Fruit fly (Drosophila melanogaster) whole organism, embryonic: ENCODE data around the gene Eig71Ec.

Experiments
- CG18011 ChIP-seq: fragments of 200-800 bp; sonication (Bioruptor generic); optimal IDR thresholded peaks from 2 replicates; lab custom pipeline; 2017; ENCODE audit warnings: missing biosample characterization, missing genetic modification characterization, mild to moderate bottlenecking, moderate library complexity, missing genotype
- CG4424 ChIP-seq: fragments of 200-800 bp; sonication (Bioruptor generic); optimal IDR thresholded peaks from 3 replicates; lab custom pipeline; 2016; ENCODE audit warnings: missing biosample characterization, missing genetic modification characterization
- CG6689 ChIP-seq: fragments of 200-800 bp; sonication (Bioruptor generic); IDR thresholded peaks from 2 replicates; pipeline ENCODE4 v1.3.6; 2022; ENCODE audit warnings: missing biosample characterization, missing genetic modification characterization
- H15 ChIP-seq: fragments of 200-800 bp; sonication (Bioruptor generic); IDR thresholded peaks from 3 replicates; pipeline ENCODE4 v1.3.6; 2022; ENCODE audit warnings: missing biosample characterization, missing genetic modification characterization
- Jarid2 ChIP-seq: fragments of 200-800 bp; sonication (Bioruptor generic); optimal IDR thresholded peaks from 3 replicates; lab custom pipeline; 2017; ENCODE audit warnings: mild to moderate bottlenecking, missing biosample characterization, missing genetic modification reagents, missing genetic modification characterization
- Max ChIP-seq: fragments of 200-800 bp; sonication (Bioruptor generic); optimal IDR thresholded peaks from 2 replicates; lab custom pipeline; 2016; ENCODE audit warnings: missing biosample characterization, mild to moderate bottlenecking, missing genetic modification characterization
- Oaz ChIP-seq: fragments of 200-800 bp; sonication (Bioruptor generic); IDR thresholded peaks from 2 replicates; pipeline ENCODE4 v1.3.6; 2022; ENCODE audit warnings: missing biosample characterization, missing genetic modification characterization
- chn ChIP-seq: fragments of 200-800 bp; sonication (Bioruptor generic); optimal IDR thresholded peaks from 2 replicates; lab custom pipeline; 2016; ENCODE audit warnings: missing biosample characterization, missing genetic modification characterization
- cwo ChIP-seq: fragments of 200-800 bp; sonication (Bioruptor generic); optimal IDR thresholded peaks from 3 replicates; lab custom pipeline; 2017; ENCODE audit warnings: missing biosample characterization, missing genetic modification characterization, mild to moderate bottlenecking, moderate library complexity, missing genetic modification reagents
- pfk ChIP-seq: fragments of 200-800 bp; sonication (Bioruptor generic); optimal IDR thresholded peaks from 2 replicates; lab custom pipeline; 2018; ENCODE audit warnings: missing biosample characterization, mild to moderate bottlenecking, missing genetic modification characterization, moderate library complexity
- twi ChIP-seq: fragments of 200-800 bp; optimal IDR thresholded peaks from 2 replicates; lab custom pipeline; 2019; ENCODE audit warnings: missing biosample characterization, mild to moderate bottlenecking, missing genetic modification characterization, moderate library complexity

DNA sequence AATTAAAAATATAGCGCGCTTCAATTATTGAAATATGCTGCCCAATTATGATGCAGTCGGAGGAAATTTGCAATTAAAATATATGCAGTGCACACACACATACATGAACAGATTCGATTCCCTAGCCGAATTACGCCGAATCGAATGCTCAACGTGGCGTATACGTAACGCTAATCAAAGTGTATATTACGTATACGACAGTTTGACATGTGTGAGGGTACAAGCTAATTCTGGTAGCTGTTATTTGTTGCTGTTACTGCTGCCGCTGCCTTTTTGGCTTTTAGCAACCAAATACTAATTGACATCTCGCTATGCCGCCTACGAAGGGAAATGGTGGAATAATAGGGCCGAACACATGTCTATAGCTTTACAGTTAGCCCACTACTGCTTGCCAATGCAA lies 24.8 kb downstream of the Eig71Ec start:
- TF ChIP-seq CG18011 (GFP tag; lab: Kevin White, UChicago) (no peak), Oaz (GFP tag; lab: Robert Waterston, UW) (no peak), Jarid2 (GFP tag; lab: Kevin White, UChicago) (no peak), CG4424 (GFP tag; lab: Kevin White, UChicago) (no peak), chn (no peak), CG6689 (no peak), pfk (GFP tag; lab: Kevin White, UChicago) (no peak), H15 (GFP tag; lab: Robert Waterston, UW) (no peak), cwo (GFP tag; lab: Kevin White, UChicago) (no peak), twi (tag; lab: Kevin White, UChicago) (no peak), Max (GFP tag; lab: Kevin White, UChicago) (no peak)
